Worm (Caenorhabditis elegans): Measurements from ENCODE around the gene dmsr-11.
A peak's percentile ranks its signal among the peaks of the same experiment; 100 is the strongest.

The dmsr-11 gene

ce11 chrV:6836036-6836435 is 32.1 kb upstream of the dmsr-11 start:
- TF ChIP-seq pqm-1 (tag; optimal IDR thresholded peaks at IDR 0.05) (no peak), nhr-76 (tag; optimal IDR thresholded peaks at IDR 0.05) (no peak), mdl-1 (tag; optimal IDR thresholded peaks at IDR 0.05) (no peak), nhr-28 (tag; optimal IDR thresholded peaks at IDR 0.05) (no peak), hmg-11 (tag; optimal IDR thresholded peaks at IDR 0.05) (no peak), egl-5 (tag; optimal IDR thresholded peaks at IDR 0.05) (no peak), ceh-28 (tag; optimal IDR thresholded peaks at IDR 0.05) (no peak), ZK546.5 (tag; optimal IDR thresholded peaks at IDR 0.05) (no peak), nhr-25 (tag; optimal IDR thresholded peaks at IDR 0.05) (no peak)

ce11 chrV:6835242-6835641 is 31.4 kb upstream of the dmsr-11 start, which contains the start of the genes T15B7.14 and col-143:
Gene T15B7.14 (minus strand): TSS chrV:6835342.
Gene col-143 (plus strand): TSS chrV:6835635.
- no peak for TF ChIP-seq egl-27 (tag; optimal IDR thresholded peaks at IDR 0.05)
- no peak for TF ChIP-seq ceh-82 (tag; optimal IDR thresholded peaks at IDR 0.05)
- no peak for TF ChIP-seq tbx-2 (tag; optimal IDR thresholded peaks at IDR 0.05)
- TF ChIP-seq lin-39 (tag; optimal IDR thresholded peaks at IDR 0.05) = no peak
- no peak for TF ChIP-seq pqm-1 (tag; optimal IDR thresholded peaks at IDR 0.05)
- TF ChIP-seq ZK546.5 (tag; optimal IDR thresholded peaks at IDR 0.05) = no peak
- no peak for TF ChIP-seq skn-1 (tag; optimal IDR thresholded peaks at IDR 0.05)
- no peak for TF ChIP-seq nhr-67 (tag; optimal IDR thresholded peaks at IDR 0.05)
- TF ChIP-seq nhr-77 (tag; optimal IDR thresholded peaks at IDR 0.05) = no peak

ce11 chrV:6831539-6831938 is 27.6 kb upstream of the dmsr-11 start:
- no peak for TF ChIP-seq pha-4 (tag; optimal IDR thresholded peaks at IDR 0.05)
- TF ChIP-seq aly-2 (tag; optimal IDR thresholded peaks at IDR 0.05) = no peak
- TF ChIP-seq elt-1 (tag; optimal IDR thresholded peaks at IDR 0.05) = no peak
- no peak for TF ChIP-seq jun-1 (tag; optimal IDR thresholded peaks at IDR 0.05)
- TF ChIP-seq elt-3 (tag; optimal IDR thresholded peaks at IDR 0.05) = no peak
- TF ChIP-seq nfya-1 (tag; optimal IDR thresholded peaks at IDR 0.05; ENCODE audit: insufficient read depth) = no peak
- TF ChIP-seq nhr-77 (tag; optimal IDR thresholded peaks at IDR 0.05) = no peak
- TF ChIP-seq lin-15B (tag; optimal IDR thresholded peaks at IDR 0.05) = no peak
- TF ChIP-seq pqm-1 (tag; optimal IDR thresholded peaks at IDR 0.05) = no peak
- TF ChIP-seq nhr-76 (tag; optimal IDR thresholded peaks at IDR 0.05) = no peak
- TF ChIP-seq egl-5 (tag; optimal IDR thresholded peaks at IDR 0.05) = no peak

ce11 chrV:6830755-6831227 is 26.9 kb upstream of the dmsr-11 start, which contains the start of gene col-142:
Gene col-142 (plus strand): TSS chrV:6831177.
- TF ChIP-seq nhr-23 (tag; optimal IDR thresholded peaks at IDR 0.05) (peak; percentile 54), mml-1 (tag; optimal IDR thresholded peaks at IDR 0.05) (no peak)

- TF ChIP-seq unc-62 (GFP tag; optimal IDR thresholded peaks at IDR 0.05) = no peak
- no peak for TF ChIP-seq nhr-25 (tag; optimal IDR thresholded peaks at IDR 0.05)
- no peak for TF ChIP-seq unc-39 (tag; optimal IDR thresholded peaks at IDR 0.05)
- TF ChIP-seq nhr-77 (tag; optimal IDR thresholded peaks at IDR 0.05) = no peak
- TF ChIP-seq ceh-16 (tag; optimal IDR thresholded peaks at IDR 0.05) = no peak
- TF ChIP-seq nhr-76 (tag; optimal IDR thresholded peaks at IDR 0.05) = no peak
- TF ChIP-seq mdl-1 (tag; optimal IDR thresholded peaks at IDR 0.05) = no peak
- no peak for TF ChIP-seq hmg-11 (tag; optimal IDR thresholded peaks at IDR 0.05)
- TF ChIP-seq fkh-10 (GFP tag; optimal IDR thresholded peaks at IDR 0.05) = no peak
- no peak for TF ChIP-seq fos-1 (tag; optimal IDR thresholded peaks at IDR 0.05)
These were observed 26.2 kb upstream of the dmsr-11 start for ce11 chrV:6830075-6830474.

ce11 chrV:6829404-6829803 is 25.5 kb upstream of the dmsr-11 start, which contains the start of gene col-141:
Gene col-141 (plus strand): TSS chrV:6829704.
- TF ChIP-seq nhr-23 (tag; optimal IDR thresholded peaks at IDR 0.05) = no peak
- TF ChIP-seq mdl-1 (tag; optimal IDR thresholded peaks at IDR 0.05) = no peak
- TF ChIP-seq zag-1 (tag; optimal IDR thresholded peaks at IDR 0.05) = no peak
- TF ChIP-seq jun-1 (tag; optimal IDR thresholded peaks at IDR 0.05) = no peak
- no peak for TF ChIP-seq nhr-25 (tag; optimal IDR thresholded peaks at IDR 0.05)
- TF ChIP-seq nhr-76 (tag; optimal IDR thresholded peaks at IDR 0.05) = no peak
- TF ChIP-seq fkh-2 (tag; optimal IDR thresholded peaks at IDR 0.05) = no peak
- no peak for TF ChIP-seq daf-12 (tag; optimal IDR thresholded peaks at IDR 0.05)
- TF ChIP-seq ceh-82 (tag; optimal IDR thresholded peaks at IDR 0.05) = no peak
- no peak for TF ChIP-seq unc-62 (GFP tag; optimal IDR thresholded peaks at IDR 0.05)
- no peak for TF ChIP-seq nhr-11 (tag; optimal IDR thresholded peaks at IDR 0.05)
- TF ChIP-seq lin-15B (tag; optimal IDR thresholded peaks at IDR 0.05) = no peak
- no peak for TF ChIP-seq ama-1 (optimal IDR thresholded peaks at IDR 0.05)
- no peak for TF ChIP-seq egl-27 (tag; optimal IDR thresholded peaks at IDR 0.05)
- TF ChIP-seq lsy-12 (tag; optimal IDR thresholded peaks at IDR 0.05) = no peak
- no peak for TF ChIP-seq nhr-12 (tag; optimal IDR thresholded peaks at IDR 0.05)
- no peak for TF ChIP-seq ceh-16 (tag; optimal IDR thresholded peaks at IDR 0.05)

Data from whole organism, L3 larva.